Fruit fly (Drosophila melanogaster): Measurements from ENCODE around the gene CG15443.

Gene CG15443

DNA sequence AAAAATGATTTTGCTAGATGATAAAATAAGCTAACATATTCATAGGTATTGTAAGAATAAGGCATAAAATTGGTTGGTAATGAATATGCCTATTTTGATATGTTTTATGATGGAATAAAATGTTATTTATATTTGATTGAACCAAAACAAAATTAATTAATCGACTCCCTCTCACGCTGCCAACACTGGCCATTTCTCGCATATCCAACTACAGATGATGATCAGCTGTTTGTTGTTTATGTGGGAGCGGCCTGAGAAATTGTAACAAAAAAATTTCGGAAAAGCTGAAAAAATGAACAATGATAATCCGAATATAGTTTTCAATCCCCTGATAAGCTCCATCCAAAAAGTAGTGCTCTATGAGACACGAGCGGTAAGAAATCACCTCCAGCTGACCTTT, 1.7 kb upstream of the CG15443 start, which contains the start of gene FIG4 (continued):
- TF ChIP-seq bbx (GFP tag; IDR thresholded peaks at IDR 0.05; ENCODE audit: partially characterized antibody) (peak; percentile 65; the same call in 1 of the 2 replicates), Med (GFP tag) (peak; percentile 45), amos (GFP tag; IDR thresholded peaks at IDR 0.05; ENCODE audit: partially characterized antibody) (peak; percentile 57), CG34376 (GFP tag; optimal IDR thresholded peaks at IDR 0.05) (peak; percentile 3), kni (GFP tag; optimal IDR thresholded peaks at IDR 0.05) (peak; percentile 10), MESR4 (GFP tag; optimal IDR thresholded peaks at IDR 0.05) (peak; percentile 2), CG17912 (GFP tag; optimal IDR thresholded peaks at IDR 0.05) (no peak), H2.0 (GFP tag; IDR thresholded peaks at IDR 0.05) (no peak), CG1603 (tag; optimal IDR thresholded peaks at IDR 0.05) (peak; percentile 5), zen2 (GFP tag; IDR thresholded peaks at IDR 0.05; ENCODE audit: partially characterized antibody) (peak; percentile 89), Dll (GFP tag; IDR thresholded peaks at IDR 0.05; ENCODE audit: partially characterized antibody) (peak; percentile 92), Pdp1 (GFP tag; optimal IDR thresholded peaks at IDR 0.05) (no peak), CG10267 (tag; optimal IDR thresholded peaks at IDR 0.05) (peak; percentile 35), sna (GFP tag; IDR thresholded peaks at IDR 0.05; ENCODE audit: partially characterized antibody) (peak; percentile 84), CG16813 (GFP tag; IDR thresholded peaks at IDR 0.05; ENCODE audit: partially characterized antibody) (peak; percentile 64; the same call in 2 of the 3 replicates), Doc3 (GFP tag; IDR thresholded peaks at IDR 0.05; ENCODE audit: partially characterized antibody) (peak; percentile 91), Nf-YB (GFP tag; optimal IDR thresholded peaks at IDR 0.05) (peak; percentile 7), nau (GFP tag; optimal IDR thresholded peaks at IDR 0.05) (no peak), CG2116 (GFP tag; optimal IDR thresholded peaks at IDR 0.05) (peak; percentile 13), CoRest (tag; optimal IDR thresholded peaks at IDR 0.05) (peak; percentile 20), Sry-β (GFP tag; optimal IDR thresholded peaks at IDR 0.05) (peak; percentile 90), CG10147 (GFP tag; optimal IDR thresholded peaks at IDR 0.05) (peak; percentile 9), unc-4 (GFP tag; IDR thresholded peaks at IDR 0.05; ENCODE audit: partially characterized antibody) (peak; percentile 75), Scr (GFP tag; IDR thresholded peaks at IDR 0.05; ENCODE audit: partially characterized antibody) (peak; percentile 79), CG8281 (tag; optimal IDR thresholded peaks at IDR 0.05) (no peak), pho (GFP tag; optimal IDR thresholded peaks at IDR 0.05) (no peak), CG17359 (tag; optimal IDR thresholded peaks at IDR 0.05) (no peak), inv (GFP tag; IDR thresholded peaks at IDR 0.05; ENCODE audit: partially characterized antibody) (peak; percentile 48), gsb (GFP tag; IDR thresholded peaks at IDR 0.05) (no peak), CG34224 (GFP tag; IDR thresholded peaks at IDR 0.05; ENCODE audit: partially characterized antibody) (peak; percentile 87), bsh (GFP tag; optimal IDR thresholded peaks at IDR 0.05) (no peak), CG8924 (tag; optimal IDR thresholded peaks at IDR 0.05) (no peak), row (GFP tag; IDR thresholded peaks at IDR 0.05) (peak; percentile 76), BEAF-32 (GFP tag; optimal IDR thresholded peaks at IDR 0.05) (peak; percentile 74), MBD-R2 (GFP tag; IDR thresholded peaks at IDR 0.05) (peak; percentile 89), CG34422 (GFP tag; IDR thresholded peaks at IDR 0.05) (peak; percentile 21; the same call in 1 of the 3 replicates), CG2129 (GFP tag; IDR thresholded peaks at IDR 0.05; ENCODE audit: partially characterized antibody) (peak; percentile 82), jumu (GFP tag; optimal IDR thresholded peaks at IDR 0.05) (no peak), CG12391 (tag; optimal IDR thresholded peaks at IDR 0.05) (peak; percentile 7), sd (tag; optimal IDR thresholded peaks at IDR 0.05) (peak; percentile 68), CG6254 (GFP tag; optimal IDR thresholded peaks at IDR 0.05) (peak; percentile 39), knrl (GFP tag; IDR thresholded peaks at IDR 0.05; ENCODE audit: partially characterized antibody) (peak; percentile 42; the same call in 2 of the 3 replicates), pzg (GFP tag; optimal IDR thresholded peaks at IDR 0.05) (peak; percentile 23), Bgb (GFP tag; IDR thresholded peaks at IDR 0.05; ENCODE audit: partially characterized antibody) (peak; percentile 52; the same call in 1 of the 2 replicates), sima (GFP tag; optimal IDR thresholded peaks at IDR 0.05) (no peak), chinmo (GFP tag; IDR thresholded peaks at IDR 0.05; ENCODE audit: partially characterized antibody) (peak; percentile 58; the same call in 1 of the 4 replicates)

Measured in whole organism, embryonic.